Worm (Caenorhabditis elegans) whole organism, young adult: ENCODE results near the gene col-34.
"Not testable (repeated sequence)": the region's sequence is repeated elsewhere in the genome, so short reads cannot be mapped to it uniquely, and the experiment has no call there.

ENCODE experiments used
- C17E4.6 ChIP-seq: fragments of 200-800 bp; sonication (Bioruptor generic); IDR thresholded peaks from 2 replicates; pipeline ENCODE4 v1.3.6; 2022; ENCODE audit warnings: missing genetic modification reagents, missing genetic modification characterization, missing compliant biosample characterization
- F22D6.2 ChIP-seq: sonication (generic microtip); optimal IDR thresholded peaks from 2 replicates; lab custom pipeline; 2016; ENCODE audit warnings: mild to moderate bottlenecking, missing genetic modification characterization, missing compliant biosample characterization
- akir-1 ChIP-seq: fragments of 200-800 bp; sonication (Bioruptor generic); optimal IDR thresholded peaks from 2 replicates; lab custom pipeline; 2018; ENCODE audit warnings: mild to moderate bottlenecking, missing genetic modification characterization, moderate library complexity, missing compliant biosample characterization
- cebp-2 ChIP-seq: fragments of 200-800 bp; sonication (Bioruptor generic); IDR thresholded peaks from 2 replicates; pipeline ENCODE4 v1.3.6; 2022; ENCODE audit warnings: missing genetic modification characterization, missing compliant biosample characterization
- die-1 ChIP-seq: sonication (generic microtip); optimal IDR thresholded peaks from 2 replicates; lab custom pipeline; 2016; ENCODE audit warnings: missing genotype, mild to moderate bottlenecking, missing genetic modification characterization, missing compliant biosample characterization
- ztf-3 ChIP-seq: fragments of 200-800 bp; sonication (Bioruptor generic); optimal IDR thresholded peaks from 2 replicates; lab custom pipeline; 2018; ENCODE audit warnings: mild to moderate bottlenecking, missing genetic modification characterization, missing compliant biosample characterization

col-34 gene

ce11 chrIV:4197167-4197566 lies 47.2 kb downstream of the col-34 start, which contains the start of gene cyp-25A6:
cyp-25A6 (plus strand) TSS chrIV:4197467.
- TF ChIP-seq C17E4.6; die-1 (tag; lab: Kevin White, UChicago); akir-1 (GFP tag; lab: Kevin White, UChicago): not testable (repeated sequence)

- TF ChIP-seq F22D6.2 (tag; lab: Kevin White, UChicago); ztf-3 (GFP tag; lab: Kevin White, UChicago); cebp-2 (GFP tag; lab: Robert Waterston, UW): not testable (repeated sequence)
- TF ChIP-seq, all 124 proteins: peak for 0; not testable (repeated sequence) for 124
Measured at ce11 chrIV:4196729-4197128, 47.7 kb downstream of the col-34 start, which contains the start of gene K06B9.6. K06B9.6 (minus strand) TSS chrIV:4196829.
